Fruit fly (Drosophila melanogaster): ENCODE data around the gene CG6763.

CG6763 gene

dm6 chr3R:23293066-23293777 is 9.4 kb downstream of the CG6763 start (continued):
- no peak for TF ChIP-seq Usf (GFP tag; optimal IDR thresholded peaks at IDR 0.05)
- peak; percentile 34 for TF ChIP-seq CG3407 (GFP tag; optimal IDR thresholded peaks at IDR 0.05)
- peak; percentile 37; the same call in 1 of the 2 replicates for TF ChIP-seq rib (GFP tag; IDR thresholded peaks at IDR 0.05)
- TF ChIP-seq CG17385 (GFP tag; optimal IDR thresholded peaks at IDR 0.05): peak; percentile 31
- peak; percentile 70 for TF ChIP-seq CG1832 (GFP tag; optimal IDR thresholded peaks at IDR 0.05)
- peak; percentile 70; the same call in 1 of the 2 replicates for TF ChIP-seq ara (GFP tag; IDR thresholded peaks at IDR 0.05)
- 0 out of 2 replicates have a peak, but pooled peaks have one; percentile 35 for TF ChIP-seq sna (GFP tag; IDR thresholded peaks at IDR 0.05; ENCODE audit: partially characterized antibody)
- TF ChIP-seq CG12391 (tag; optimal IDR thresholded peaks at IDR 0.05): peak; percentile 68
- TF ChIP-seq Meics (GFP tag; optimal IDR thresholded peaks at IDR 0.05): peak; percentile 11
- TF ChIP-seq CG17186 (GFP tag; optimal IDR thresholded peaks at IDR 0.05): no peak
- TF ChIP-seq HLH3B (GFP tag; IDR thresholded peaks at IDR 0.05): peak; percentile 71
- peak; percentile 40 for TF ChIP-seq CG12219 (GFP tag; optimal IDR thresholded peaks at IDR 0.05)
- TF ChIP-seq CG9797 (GFP tag; optimal IDR thresholded peaks at IDR 0.05): no peak
- TF ChIP-seq CG11247 (GFP tag; IDR thresholded peaks at IDR 0.05): peak; percentile 38; the same call in 1 of the 2 replicates
- TF ChIP-seq jigr1 (GFP tag; IDR thresholded peaks at IDR 0.05): no peak
- peak; percentile 93 for TF ChIP-seq grn (GFP tag; optimal IDR thresholded peaks at IDR 0.05)
- TF ChIP-seq CG9437 (GFP tag; optimal IDR thresholded peaks at IDR 0.05): no peak
- TF ChIP-seq CG11456 (GFP tag; IDR thresholded peaks at IDR 0.05): 0 out of 3 replicates have a peak, but pooled peaks have one; percentile 46
- TF ChIP-seq dmrt99B (tag; optimal IDR thresholded peaks at IDR 0.05): peak; percentile 63
- TF ChIP-seq fd3F (GFP tag; optimal IDR thresholded peaks at IDR 0.05): no peak
- peak; percentile 55; the same call in 1 of the 2 replicates for TF ChIP-seq slbo (GFP tag; IDR thresholded peaks at IDR 0.05)
- TF ChIP-seq CG11085 (GFP tag; IDR thresholded peaks at IDR 0.05): peak; percentile 43; the same call in 1 of the 2 replicates
- peak; percentile 11; the same call in 1 of the 3 replicates for TF ChIP-seq ken (GFP tag; IDR thresholded peaks at IDR 0.05)
- TF ChIP-seq sqz (GFP tag; optimal IDR thresholded peaks at IDR 0.05): peak; percentile 48
- TF ChIP-seq gce (GFP tag; IDR thresholded peaks at IDR 0.05): 0 out of 3 replicates have a peak, but pooled peaks have one; percentile 28
- peak; percentile 34 for TF ChIP-seq CG10267 (tag; optimal IDR thresholded peaks at IDR 0.05)
- TF ChIP-seq grau (tag; optimal IDR thresholded peaks at IDR 0.05): peak; percentile 51
- TF ChIP-seq CG9609 (GFP tag; optimal IDR thresholded peaks at IDR 0.05): no peak
- TF ChIP-seq croc (GFP tag; conservative IDR thresholded peaks at IDR 0.05): peak; percentile 45
- peak; percentile 31 for TF ChIP-seq CG8924 (tag; optimal IDR thresholded peaks at IDR 0.05)
- TF ChIP-seq Spps (tag; optimal IDR thresholded peaks at IDR 0.05): peak; percentile 33
- TF ChIP-seq Jarid2 (GFP tag; optimal IDR thresholded peaks at IDR 0.05): peak; percentile 73
- peak; percentile 44; the same call in 1 of the 2 replicates for TF ChIP-seq stc (GFP tag; IDR thresholded peaks at IDR 0.05)
- no peak for TF ChIP-seq lov (optimal IDR thresholded peaks at IDR 0.05)
- TF ChIP-seq lov (GFP tag; IDR thresholded peaks at IDR 0.05): peak; percentile 33; the same call in 1 of the 3 replicates
- peak; percentile 48; the same call in 2 of the 3 replicates for TF ChIP-seq sr (GFP tag; IDR thresholded peaks at IDR 0.05)
- TF ChIP-seq gem (tag; optimal IDR thresholded peaks at IDR 0.05): peak; percentile 77
- TF ChIP-seq jing (GFP tag; optimal IDR thresholded peaks at IDR 0.05): peak; percentile 60
- TF ChIP-seq CG8290 (GFP tag; optimal IDR thresholded peaks at IDR 0.05): peak; percentile 22
- no peak for TF ChIP-seq CG8290 (tag; optimal IDR thresholded peaks at IDR 0.05)
- TF ChIP-seq Poxn (GFP tag; IDR thresholded peaks at IDR 0.05): no peak
- peak; percentile 40 for TF ChIP-seq tio (GFP tag; optimal IDR thresholded peaks at IDR 0.05)
- no peak for TF ChIP-seq CG7271 (tag; optimal IDR thresholded peaks at IDR 0.05)
- peak; percentile 41; the same call in 2 of the 3 replicates for TF ChIP-seq B-H1 (GFP tag; IDR thresholded peaks at IDR 0.05)
- peak; percentile 16; the same call in 1 of the 2 replicates for TF ChIP-seq Awh (GFP tag; IDR thresholded peaks at IDR 0.05)
- peak; percentile 38 for TF ChIP-seq CG3847 (GFP tag; IDR thresholded peaks at IDR 0.05)
- TF ChIP-seq NfI (GFP tag; optimal IDR thresholded peaks at IDR 0.05): peak; percentile 9
- TF ChIP-seq CG7372 (GFP tag; IDR thresholded peaks at IDR 0.05): no peak
- peak; percentile 81 for TF ChIP-seq ci (GFP tag; IDR thresholded peaks at IDR 0.05)
- no peak for TF ChIP-seq CG15601 (tag; optimal IDR thresholded peaks at IDR 0.05)

All from whole organism, embryonic.